Fruit fly (Drosophila melanogaster) whole organism, embryonic: ENCODE data around the gene Ocrl.
A peak's percentile ranks its signal among the peaks of the same experiment; 100 is the strongest.

Experiments used
- Abd-B ChIP-seq: fragments of 200-800 bp; sonication (Bioruptor generic); optimal IDR thresholded peaks from 2 replicates; lab custom pipeline; 2018; ENCODE audit warnings: missing biosample characterization, mild to moderate bottlenecking, missing genetic modification characterization, moderate library complexity
- Aef1 ChIP-seq: fragments of 200-800 bp; sonication (Bioruptor generic); IDR thresholded peaks from 3 replicates; pipeline ENCODE4 v1.3.6; 2022; ENCODE audit warnings: missing biosample characterization, missing genetic modification characterization
- Blimp-1 ChIP-seq: fragments of 200-800 bp; sonication (Bioruptor generic); optimal IDR thresholded peaks from 3 replicates; lab custom pipeline; 2018; ENCODE audit warnings: missing biosample characterization, missing genetic modification characterization, mild to moderate bottlenecking, moderate library complexity, missing genetic modification reagents
- CG1024 ChIP-seq: fragments of 200-800 bp; sonication (Bioruptor generic); IDR thresholded peaks from 2 replicates; pipeline ENCODE4 v1.3.6; 2022; ENCODE audit warnings: missing biosample characterization, missing genetic modification characterization
- CG10565 ChIP-seq: fragments of 200-800 bp; sonication (Bioruptor generic); optimal IDR thresholded peaks from 3 replicates; lab custom pipeline; 2016; ENCODE audit warnings: missing biosample characterization, mild to moderate bottlenecking, missing genetic modification characterization
- CG11723 ChIP-seq: fragments of 200-800 bp; sonication (Bioruptor generic); optimal IDR thresholded peaks from 2 replicates; lab custom pipeline; 2017; ENCODE audit warnings: missing biosample characterization, mild to moderate bottlenecking, missing genetic modification characterization
- CG1233 ChIP-seq: fragments of 200-800 bp; sonication (Bioruptor generic); optimal IDR thresholded peaks from 4 replicates; lab custom pipeline; 2018; ENCODE audit warnings: missing biosample characterization, mild to moderate bottlenecking, missing genetic modification characterization
- CG12744 ChIP-seq: fragments of 200-800 bp; sonication (Bioruptor generic); optimal IDR thresholded peaks from 2 replicates; lab custom pipeline; 2016; ENCODE audit warnings: missing biosample characterization, missing genetic modification characterization
- CG17385 ChIP-seq: fragments of 200-800 bp; sonication (Bioruptor generic); optimal IDR thresholded peaks from 3 replicates; lab custom pipeline; 2018; ENCODE audit warnings: missing biosample characterization, mild to moderate bottlenecking, missing genetic modification characterization
- CG2129 ChIP-seq: fragments of 200-800 bp; sonication (Bioruptor generic); IDR thresholded peaks from 2 replicates; pipeline ENCODE4 v1.3.6; 2022; ENCODE audit warnings: missing biosample characterization, missing genetic modification characterization; ENCODE audit not compliant: partially characterized antibody
- CG32772 ChIP-seq: fragments of 200-800 bp; sonication (Bioruptor generic); IDR thresholded peaks from 2 replicates; pipeline ENCODE4 v1.3.6; 2022; ENCODE audit warnings: missing biosample characterization, missing genetic modification characterization
- CG4360 ChIP-seq: fragments of 200-800 bp; sonication (Bioruptor generic); IDR thresholded peaks from 2 replicates; pipeline ENCODE4 v1.3.6; 2022; ENCODE audit warnings: missing biosample characterization, missing genetic modification characterization
- CG4617 ChIP-seq: fragments of 200-800 bp; sonication (Bioruptor generic); optimal IDR thresholded peaks from 3 replicates; lab custom pipeline; 2016; ENCODE audit warnings: missing biosample characterization, missing genetic modification characterization, borderline replicate concordance
- CG4854 ChIP-seq: fragments of 200-800 bp; sonication (Bioruptor generic); optimal IDR thresholded peaks from 2 replicates; lab custom pipeline; 2016; ENCODE audit warnings: missing biosample characterization, missing genetic modification characterization, inconsistent platforms
- CG5180 ChIP-seq: fragments of 200-800 bp; sonication (Bioruptor generic); optimal IDR thresholded peaks from 3 replicates; lab custom pipeline; 2017; ENCODE audit warnings: missing biosample characterization, missing genetic modification characterization, mild to moderate bottlenecking, moderate library complexity, missing genetic modification reagents
- CG6683 ChIP-seq: fragments of 200-800 bp; sonication (Bioruptor generic); optimal IDR thresholded peaks from 2 replicates; lab custom pipeline; 2017; ENCODE audit warnings: missing biosample characterization, mild to moderate bottlenecking, missing genetic modification characterization, missing genetic modification reagents
- CG9876 ChIP-seq: fragments of 200-800 bp; sonication (Bioruptor generic); optimal IDR thresholded peaks from 2 replicates; lab custom pipeline; 2016; ENCODE audit warnings: missing biosample characterization, missing genetic modification characterization
- D ChIP-seq, 2 experiments: fragments of 200-800 bp in 1 of 2; fragments of >200 bp in 1 of 2; sonication (Bioruptor generic) in 1 of 2; optimal IDR thresholded peaks; 2 replicates in 1 of 2; 3 replicates in 1 of 2; lab custom pipeline; 2017; ENCODE audit warnings: mild to moderate bottlenecking in 1 of 2, missing biosample characterization in 1 of 2, missing genetic modification characterization in 1 of 2, missing genetic modification reagents in 1 of 2
- D19A ChIP-seq: fragments of 200-800 bp; optimal IDR thresholded peaks from 3 replicates; lab custom pipeline; 2019; ENCODE audit warnings: missing biosample characterization, mild to moderate bottlenecking, missing genetic modification characterization, moderate library complexity
- Deaf1 ChIP-seq: fragments of 200-800 bp; optimal IDR thresholded peaks from 3 replicates; lab custom pipeline; 2019; ENCODE audit warnings: missing biosample characterization, mild to moderate bottlenecking, missing genetic modification characterization, moderate library complexity
- Drgx ChIP-seq: fragments of 200-800 bp; sonication (Bioruptor generic); IDR thresholded peaks from 2 replicates; pipeline ENCODE4 v1.3.6; 2022; ENCODE audit warnings: missing biosample characterization, missing genetic modification characterization
- HHEX ChIP-seq: fragments of 200-800 bp; sonication (Bioruptor generic); optimal IDR thresholded peaks from 3 replicates; lab custom pipeline; 2017; ENCODE audit warnings: missing biosample characterization, mild to moderate bottlenecking, missing genetic modification characterization, missing genetic modification reagents
- Hmr ChIP-seq: fragments of 200-800 bp; sonication (Bioruptor generic); optimal IDR thresholded peaks from 3 replicates; lab custom pipeline; 2017; ENCODE audit warnings: mild to moderate bottlenecking, missing biosample characterization, missing genetic modification reagents, missing genetic modification characterization
- Lpt ChIP-seq: fragments of >200 bp; optimal IDR thresholded peaks from 2 replicates; lab custom pipeline; 2018; ENCODE audit warnings: missing biosample characterization, missing genetic modification characterization
- MTF-1 ChIP-seq: fragments of 200-800 bp; sonication (Bioruptor generic); optimal IDR thresholded peaks from 2 replicates; lab custom pipeline; 2018; ENCODE audit warnings: missing biosample characterization, mild to moderate bottlenecking, missing genetic modification characterization, borderline replicate concordance
- Oli ChIP-seq: fragments of 200-800 bp; sonication (Bioruptor generic); optimal IDR thresholded peaks from 2 replicates; lab custom pipeline; 2018; ENCODE audit warnings: missing biosample characterization, mild to moderate bottlenecking, missing genetic modification characterization, moderate library complexity
- PHDP ChIP-seq: fragments of 200-800 bp; sonication (Bioruptor generic); optimal IDR thresholded peaks from 3 replicates; lab custom pipeline; 2018; ENCODE audit warnings: missing biosample characterization, mild to moderate bottlenecking, missing genetic modification characterization, moderate library complexity
- Tbp ChIP-seq: fragments of >200 bp; optimal IDR thresholded peaks from 2 replicates; lab custom pipeline; 2018; ENCODE audit warnings: missing biosample characterization, missing genetic modification characterization
- amos ChIP-seq: fragments of 200-800 bp; sonication (Bioruptor generic); IDR thresholded peaks from 2 replicates; pipeline ENCODE4 v1.3.6; 2022; ENCODE audit warnings: missing biosample characterization, missing genetic modification characterization; ENCODE audit not compliant: partially characterized antibody
- bcd ChIP-seq: fragments of 200-800 bp; sonication (Bioruptor generic); optimal IDR thresholded peaks from 2 replicates; lab custom pipeline; 2017; ENCODE audit warnings: missing biosample characterization, mild to moderate bottlenecking, missing genetic modification characterization
- bsh ChIP-seq, 2 experiments: fragments of 200-800 bp; sonication (Bioruptor generic); optimal IDR thresholded peaks; 2 replicates each; lab custom pipeline; 2017 to 2018; ENCODE audit warnings: mild to moderate bottlenecking in 2 of 2, missing biosample characterization in 2 of 2, missing genetic modification characterization in 2 of 2, moderate library complexity in 1 of 2
- cg ChIP-seq: fragments of 200-800 bp; sonication (Bioruptor generic); optimal IDR thresholded peaks from 3 replicates; lab custom pipeline; 2019; ENCODE audit warnings: missing biosample characterization, mild to moderate bottlenecking, missing genetic modification characterization, moderate library complexity
- crol ChIP-seq: fragments of 200-800 bp; sonication (Bioruptor generic); IDR thresholded peaks from 2 replicates; pipeline ENCODE4 v1.3.6; 2022; ENCODE audit warnings: missing biosample characterization, missing genetic modification characterization
- dysf ChIP-seq: fragments of 200-800 bp; sonication (Bioruptor generic); IDR thresholded peaks from 3 replicates; pipeline ENCODE4 v1.3.6; 2022; ENCODE audit warnings: missing biosample characterization, missing genetic modification characterization
- en ChIP-seq: fragments of 200-800 bp; sonication (Bioruptor generic); optimal IDR thresholded peaks from 2 replicates; lab custom pipeline; 2016; ENCODE audit warnings: missing biosample characterization, missing genetic modification characterization
- fd3F ChIP-seq: fragments of 200-800 bp; sonication (Bioruptor generic); optimal IDR thresholded peaks from 2 replicates; lab custom pipeline; 2018; ENCODE audit warnings: missing biosample characterization, mild to moderate bottlenecking, missing genetic modification characterization, moderate library complexity
- ind ChIP-seq: fragments of 200-800 bp; sonication (Bioruptor generic); optimal IDR thresholded peaks from 3 replicates; lab custom pipeline; 2016; ENCODE audit warnings: missing biosample characterization, missing genetic modification characterization
- otp ChIP-seq: fragments of 200-800 bp; sonication (Bioruptor generic); IDR thresholded peaks from 3 replicates; pipeline ENCODE4, ENCODE4 v1.3.6; 2022; ENCODE audit warnings: missing biosample characterization, missing genetic modification characterization
- pb ChIP-seq: fragments of 200-800 bp; sonication (Bioruptor generic); optimal IDR thresholded peaks from 3 replicates; lab custom pipeline; 2016; ENCODE audit warnings: missing biosample characterization, missing genetic modification characterization
- ranshi ChIP-seq: fragments of 200-800 bp; sonication (Bioruptor generic); IDR thresholded peaks from 2 replicates; pipeline ENCODE4 v1.3.6; 2022; ENCODE audit warnings: missing biosample characterization, missing genetic modification characterization
- sc ChIP-seq, 3 experiments: fragments of >200 bp in 2 of 3; fragments of 200-800 bp in 1 of 3; sonication (Bioruptor generic) in 1 of 3; optimal IDR thresholded peaks; 2 replicates in 2 of 3; 3 replicates in 1 of 3; lab custom pipeline; 2017; ENCODE audit warnings: mild to moderate bottlenecking in 1 of 3, missing biosample characterization in 1 of 3, missing genetic modification characterization in 1 of 3, missing genetic modification reagents in 1 of 3
- sd ChIP-seq: fragments of 200-800 bp; sonication (Bioruptor generic); optimal IDR thresholded peaks from 3 replicates; lab custom pipeline; 2018; ENCODE audit warnings: missing biosample characterization, mild to moderate bottlenecking, missing genetic modification characterization, moderate library complexity
- sob ChIP-seq: fragments of 200-800 bp; sonication (Bioruptor generic); IDR thresholded peaks from 2 replicates; pipeline ENCODE4 v1.3.6; 2022; ENCODE audit warnings: missing biosample characterization, missing genetic modification characterization
- sqz ChIP-seq: fragments of 200-800 bp; sonication (Bioruptor generic); optimal IDR thresholded peaks from 3 replicates; lab custom pipeline; 2018; ENCODE audit warnings: missing biosample characterization, mild to moderate bottlenecking, missing genetic modification characterization
- sr ChIP-seq: fragments of 200-800 bp; sonication (Bioruptor generic); IDR thresholded peaks from 3 replicates; pipeline ENCODE4 v1.3.6; 2022; ENCODE audit warnings: missing biosample characterization, missing genetic modification characterization
- sug ChIP-seq: fragments of 200-800 bp; optimal IDR thresholded peaks from 2 replicates; lab custom pipeline; 2019; ENCODE audit warnings: missing biosample characterization, mild to moderate bottlenecking, missing genetic modification characterization, moderate library complexity
- trh ChIP-seq: fragments of 200-800 bp; sonication (Bioruptor generic); optimal IDR thresholded peaks from 2 replicates; lab custom pipeline; 2016; ENCODE audit warnings: missing biosample characterization, missing genetic modification characterization
- vvl ChIP-seq: fragments of 200-800 bp; sonication (Bioruptor generic); IDR thresholded peaks from 2 replicates; pipeline ENCODE4 v1.3.6; 2022; ENCODE audit warnings: missing biosample characterization, missing genetic modification characterization
- z ChIP-seq: fragments of 200-800 bp; sonication (Bioruptor generic); IDR thresholded peaks from 3 replicates; pipeline ENCODE4 v1.3.6; 2022; ENCODE audit warnings: missing biosample characterization, missing genetic modification characterization

Gene Ocrl

DNA sequence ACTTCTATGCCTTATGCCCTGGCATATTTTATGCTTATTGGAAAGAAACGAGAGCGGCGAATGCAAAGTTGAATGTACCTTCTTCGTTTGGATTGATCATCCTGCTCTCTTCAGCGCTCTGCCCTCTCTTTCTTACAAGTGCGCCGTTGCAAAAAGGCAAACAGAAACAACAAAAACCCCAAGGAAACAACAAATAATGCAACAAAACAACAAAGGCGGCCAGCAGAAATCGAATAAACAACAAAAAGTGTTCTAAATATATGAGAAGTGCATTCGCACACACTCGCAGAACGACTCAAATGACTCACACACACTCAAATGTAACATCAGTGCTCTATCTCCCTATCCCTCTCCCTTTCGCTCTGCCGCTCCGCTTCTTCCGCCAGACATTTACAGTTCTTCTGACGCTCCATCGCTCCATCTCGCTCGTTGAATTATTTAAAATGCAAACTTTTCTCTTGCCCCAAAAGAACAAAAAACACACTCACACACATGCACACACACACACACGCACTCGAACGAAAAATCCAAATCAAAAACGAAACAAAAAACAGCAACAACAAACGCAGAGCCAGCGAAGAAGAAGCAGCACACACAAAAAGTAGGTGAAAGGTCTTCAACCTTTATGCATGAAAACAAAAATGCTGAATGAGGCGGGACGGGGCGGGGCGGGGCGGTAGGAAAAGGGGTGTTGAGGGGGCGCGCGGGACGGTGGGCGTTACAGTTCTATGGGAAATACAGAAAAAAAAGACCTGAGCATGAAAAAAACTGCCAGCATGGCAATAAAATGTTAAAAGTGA, 43.4 kb downstream of the Ocrl start (continued):
- TF ChIP-seq Drgx (GFP tag; lab: Robert Waterston, UW), result peak; percentile 62
- peak; percentile 86 for TF ChIP-seq CG17385 (GFP tag; lab: Kevin White, UChicago)
- peak; percentile 93 for TF ChIP-seq sr (GFP tag; lab: Robert Waterston, UW)
- no peak for TF ChIP-seq CG2129 (GFP tag; lab: Robert Waterston, UW)
- peak; percentile 21 for TF ChIP-seq Abd-B (GFP tag; lab: Kevin White, UChicago)
- TF ChIP-seq z, result peak; percentile 75
- TF ChIP-seq Hmr, result no peak
- TF ChIP-seq amos, result no peak
- TF ChIP-seq sd, result peak; percentile 35
- TF ChIP-seq Lpt (GFP tag; lab: Kevin White, UChicago), result no peak
- peak; percentile 76 for TF ChIP-seq CG32772 (GFP tag; lab: Robert Waterston, UW)
- no peak for TF ChIP-seq CG10565
- no peak for TF ChIP-seq CG9876 (GFP tag; lab: Kevin White, UChicago)
- no peak for TF ChIP-seq PHDP (tag; lab: Kevin White, UChicago)
- TF ChIP-seq CG12744 (GFP tag; lab: Kevin White, UChicago), result no peak
- TF ChIP-seq sc (optimal IDR thresholded peaks at IDR 0.05; lab: Kevin White, UChicago), result no peak
- no peak for TF ChIP-seq sc (GFP tag; optimal IDR thresholded peaks at IDR 0.05; lab: Kevin White, UChicago)
- no peak for TF ChIP-seq sob
- TF ChIP-seq Blimp-1 (GFP tag; lab: Kevin White, UChicago), result peak; percentile 85
- no peak for TF ChIP-seq Oli
- TF ChIP-seq vvl, result 0 out of 2 replicates have a peak, but pooled peaks have one; percentile 9
- TF ChIP-seq CG1233 (GFP tag; lab: Kevin White, UChicago), result no peak
- TF ChIP-seq CG11723 (GFP tag; lab: Kevin White, UChicago), result no peak
- TF ChIP-seq fd3F, result no peak
- peak; percentile 14 for TF ChIP-seq sug (tag; lab: Kevin White, UChicago)
- peak; percentile 84 for TF ChIP-seq sqz (GFP tag; lab: Kevin White, UChicago)
- TF ChIP-seq pb (GFP tag; lab: Kevin White, UChicago), result no peak
- TF ChIP-seq Aef1, result 0 out of 3 replicates have a peak, but pooled peaks have one; percentile 16
- no peak for TF ChIP-seq en
- TF ChIP-seq Deaf1 (tag; lab: Kevin White, UChicago), result peak; percentile 57
- TF ChIP-seq otp (GFP tag; lab: Robert Waterston, UW), result no peak
- no peak for TF ChIP-seq CG6683 (GFP tag; lab: Kevin White, UChicago)
- TF ChIP-seq ranshi (GFP tag; lab: Robert Waterston, UW), result no peak
- TF ChIP-seq cg (GFP tag; lab: Kevin White, UChicago), result peak; percentile 79
- TF ChIP-seq CG4360 (GFP tag; lab: Robert Waterston, UW), result no peak
- TF ChIP-seq dysf (GFP tag; lab: Robert Waterston, UW), result no peak
- TF ChIP-seq bcd (GFP tag; lab: Kevin White, UChicago), result no peak
- no peak for TF ChIP-seq CG4854

DNA sequence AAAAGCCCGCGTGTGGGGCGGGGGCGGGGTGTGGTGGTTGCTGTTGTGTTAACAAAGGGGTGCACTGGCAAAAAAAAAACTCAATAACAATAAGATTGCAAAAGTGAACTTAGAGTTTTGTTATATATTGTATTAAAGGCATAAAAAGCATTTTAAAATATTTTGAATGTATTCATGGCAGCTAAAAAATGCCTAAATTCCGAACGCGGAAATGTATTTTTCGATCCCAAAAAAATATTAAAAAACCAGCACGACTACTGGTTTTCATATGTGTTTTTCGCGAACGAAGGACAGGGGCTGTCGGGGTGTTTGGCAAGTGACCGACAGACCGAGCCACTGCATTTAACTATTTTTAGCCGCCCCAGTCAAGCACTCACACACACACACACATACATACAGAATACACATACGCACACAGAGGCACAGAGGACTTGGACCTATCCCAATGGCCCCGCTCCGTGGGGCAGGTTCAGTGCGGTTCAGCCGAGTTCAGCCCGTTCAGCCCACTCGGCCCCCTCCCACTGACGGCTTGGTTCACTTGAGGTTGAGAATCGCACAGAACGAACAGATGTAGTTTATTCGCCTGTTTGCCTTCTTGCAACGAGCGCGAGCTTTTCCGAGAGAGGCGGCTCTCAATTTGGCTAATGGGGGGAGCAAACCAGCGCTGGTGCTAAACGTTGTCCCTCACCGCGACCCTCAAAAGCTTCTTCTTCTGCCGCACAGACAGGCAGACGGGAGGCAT, 44.2 kb downstream of the Ocrl start:
- TF ChIP-seq CG4617 (GFP tag; lab: Kevin White, UChicago), result no peak
- no peak for TF ChIP-seq CG1024 (GFP tag; lab: Robert Waterston, UW)
- no peak for TF ChIP-seq Tbp (GFP tag; lab: Kevin White, UChicago)
- no peak for TF ChIP-seq D19A (tag; lab: Kevin White, UChicago)
- TF ChIP-seq ind (GFP tag; lab: Kevin White, UChicago), result no peak
- TF ChIP-seq crol, result peak; percentile 50
- no peak for TF ChIP-seq trh (GFP tag; lab: Kevin White, UChicago)
- TF ChIP-seq CG5180, result no peak
- TF ChIP-seq bsh (GFP tag; optimal IDR thresholded peaks at IDR 0.05; lab: Kevin White, UChicago), result peak in 1 of 2 experiments; percentile 1
- TF ChIP-seq MTF-1 (GFP tag; lab: Kevin White, UChicago), result no peak
- TF ChIP-seq HHEX (GFP tag; lab: Kevin White, UChicago), result no peak
- no peak for TF ChIP-seq D (optimal IDR thresholded peaks at IDR 0.05; lab: Kevin White, UChicago)
- peak; percentile 5 for TF ChIP-seq D (GFP tag; optimal IDR thresholded peaks at IDR 0.05; lab: Kevin White, UChicago)
